Worm (Caenorhabditis elegans): ENCODE measurements around the gene srd-41.
"Not testable (repeated sequence)": the region's sequence is repeated elsewhere in the genome, so short reads cannot be mapped to it uniquely, and the experiment has no call there.

ce11 chrX:12302755-12303154, 23.8 kb upstream of the srd-41 start, which contains the start of gene dot-1.3:
- TF ChIP-seq mes-2 (tag; optimal IDR thresholded peaks at IDR 0.05; ENCODE audit: poor library complexity, severe bottlenecking); snpc-4 (tag; optimal IDR thresholded peaks at IDR 0.05); lin-39 (tag; optimal IDR thresholded peaks at IDR 0.05); lir-3 (tag; optimal IDR thresholded peaks at IDR 0.05); nhr-76 (tag; optimal IDR thresholded peaks at IDR 0.05); fos-1 (tag; optimal IDR thresholded peaks at IDR 0.05); ztf-11 (tag; optimal IDR thresholded peaks at IDR 0.05); arid-1 (GFP tag; conservative IDR thresholded peaks at IDR 0.05); ceh-20 (GFP tag; IDR thresholded peaks at IDR 0.05); unc-39 (tag; optimal IDR thresholded peaks at IDR 0.05); daf-12 (tag; optimal IDR thresholded peaks at IDR 0.05); nhr-28 (tag; optimal IDR thresholded peaks at IDR 0.05); dve-1 (tag; optimal IDR thresholded peaks at IDR 0.05; ENCODE audit: insufficient read depth): not testable (repeated sequence)

All from whole organism, L4 larva.